Worm (Caenorhabditis elegans) whole organism, late embryonic: Measurements from ENCODE around the gene F15A8.1.

Experiments used
- C08G9.2 ChIP-seq: sonication (generic microtip); optimal IDR thresholded peaks from 2 replicates; lab custom pipeline; 2016; ENCODE audit warnings: mild to moderate bottlenecking, missing genetic modification characterization, moderate library complexity, missing compliant biosample characterization
- C38D4.7 ChIP-seq: fragments of 200-800 bp; sonication (Bioruptor generic); optimal IDR thresholded peaks from 2 replicates; lab custom pipeline; 2018; ENCODE audit warnings: mild to moderate bottlenecking, missing genetic modification characterization, moderate library complexity, missing compliant biosample characterization
- F13H6.1 ChIP-seq: sonication (generic microtip); optimal IDR thresholded peaks from 2 replicates; lab custom pipeline; 2016; ENCODE audit warnings: missing genetic modification characterization, missing compliant biosample characterization
- K02D7.2 ChIP-seq: sonication (generic microtip); optimal IDR thresholded peaks from 2 replicates; lab custom pipeline; 2017; ENCODE audit warnings: mild to moderate bottlenecking, missing genetic modification characterization, missing compliant biosample characterization
- Y22D7AL.16 ChIP-seq: sonication (generic microtip); optimal IDR thresholded peaks from 2 replicates; lab custom pipeline; 2016; ENCODE audit warnings: missing genetic modification characterization, missing compliant biosample characterization
- ahr-1 ChIP-seq: sonication (generic microtip); optimal IDR thresholded peaks from 2 replicates; lab custom pipeline; 2016; ENCODE audit warnings: missing genetic modification characterization, missing compliant biosample characterization
- ceh-14 ChIP-seq: sonication (generic microtip); optimal IDR thresholded peaks from 2 replicates; lab custom pipeline; 2016; ENCODE audit warnings: missing genotype, missing genetic modification characterization, missing compliant biosample characterization
- ceh-22 ChIP-seq: sonication (generic microtip); optimal IDR thresholded peaks from 2 replicates; lab custom pipeline; 2017; ENCODE audit warnings: missing biosample characterization, missing genetic modification characterization
- ceh-34 ChIP-seq: sonication (generic microtip); optimal IDR thresholded peaks from 2 replicates; lab custom pipeline; 2016; ENCODE audit warnings: mild to moderate bottlenecking, missing genetic modification characterization, missing compliant biosample characterization
- ceh-45 ChIP-seq: fragments of 200-800 bp; sonication (Bioruptor generic); IDR thresholded peaks from 2 replicates; pipeline ENCODE4 v1.3.6; 2022; ENCODE audit warnings: missing genetic modification reagents, missing genetic modification characterization, missing compliant biosample characterization
- ceh-48 ChIP-seq: sonication (generic microtip); optimal IDR thresholded peaks from 2 replicates; lab custom pipeline; 2016; ENCODE audit warnings: missing genetic modification characterization, inconsistent platforms, missing compliant biosample characterization
- che-1 ChIP-seq: sonication (generic microtip); optimal IDR thresholded peaks from 2 replicates; lab custom pipeline; 2016; ENCODE audit warnings: mild to moderate bottlenecking, missing genetic modification characterization, missing compliant biosample characterization
- dmd-4 ChIP-seq: sonication (generic microtip); optimal IDR thresholded peaks from 2 replicates; lab custom pipeline; 2016; ENCODE audit warnings: borderline replicate concordance, missing genetic modification characterization, missing compliant biosample characterization
- dve-1 ChIP-seq: sonication (generic microtip); optimal IDR thresholded peaks from 2 replicates; lab custom pipeline; 2017; ENCODE audit warnings: antibody characterized with exemption, mild to moderate bottlenecking, missing genetic modification characterization, missing compliant biosample characterization
- elt-4 ChIP-seq: sonication (generic microtip); optimal IDR thresholded peaks from 2 replicates; lab custom pipeline; 2016; ENCODE audit warnings: missing genetic modification characterization, missing compliant biosample characterization
- eyg-1 ChIP-seq: sonication (generic microtip); optimal IDR thresholded peaks from 2 replicates; lab custom pipeline; 2016; ENCODE audit warnings: missing genotype, missing genetic modification characterization, missing compliant biosample characterization
- fax-1 ChIP-seq: sonication (generic microtip); optimal IDR thresholded peaks from 2 replicates; lab custom pipeline; 2016; ENCODE audit warnings: missing genotype, missing genetic modification characterization, missing compliant biosample characterization
- fkh-10 ChIP-seq: fragments of 150-350 bp; optimal IDR thresholded peaks from 2 replicates; lab custom pipeline; 2014; ENCODE audit warnings: missing biosample characterization, missing genetic modification reagents, missing genetic modification characterization
- fkh-6 ChIP-seq: sonication (generic microtip); optimal IDR thresholded peaks from 2 replicates; lab custom pipeline; 2016; ENCODE audit warnings: missing genetic modification characterization, missing compliant biosample characterization
- gmeb-2 ChIP-seq: sonication (generic microtip); optimal IDR thresholded peaks from 2 replicates; lab custom pipeline; 2016; ENCODE audit warnings: missing genetic modification characterization, inconsistent platforms, missing compliant biosample characterization
- hlh-13 ChIP-seq: fragments of 200-800 bp; sonication (Bioruptor generic); optimal IDR thresholded peaks from 2 replicates; lab custom pipeline; 2018; ENCODE audit warnings: mild to moderate bottlenecking, missing genetic modification characterization, missing compliant biosample characterization
- hlh-15 ChIP-seq: sonication (generic microtip); optimal IDR thresholded peaks from 2 replicates; lab custom pipeline; 2016; ENCODE audit warnings: missing genetic modification characterization, missing compliant biosample characterization
- madf-2 ChIP-seq: sonication (generic microtip); optimal IDR thresholded peaks from 2 replicates; lab custom pipeline; 2017; ENCODE audit warnings: missing genetic modification characterization, missing compliant biosample characterization
- nhr-11 ChIP-seq: fragments of 150-350 bp; optimal IDR thresholded peaks from 2 replicates; lab custom pipeline; 2014; ENCODE audit warnings: missing biosample characterization, missing genetic modification characterization
- nhr-232 ChIP-seq: sonication (generic microtip); optimal IDR thresholded peaks from 2 replicates; lab custom pipeline; 2016; ENCODE audit warnings: missing genetic modification characterization, missing compliant biosample characterization
- odd-2 ChIP-seq: sonication (generic microtip); optimal IDR thresholded peaks from 2 replicates; lab custom pipeline; 2017; ENCODE audit warnings: antibody characterized with exemption, mild to moderate bottlenecking, missing genetic modification characterization, missing compliant biosample characterization
- pag-3 ChIP-seq: sonication (generic microtip); optimal IDR thresholded peaks from 2 replicates; lab custom pipeline; 2016; ENCODE audit warnings: missing compliant biosample characterization, missing genetic modification characterization, borderline replicate concordance
- pat-9 ChIP-seq: fragments of 200-800 bp; sonication (Bioruptor generic); optimal IDR thresholded peaks from 2 replicates; lab custom pipeline; 2018; ENCODE audit warnings: mild to moderate bottlenecking, missing genetic modification characterization, moderate library complexity, missing compliant biosample characterization
- pax-1 ChIP-seq: fragments of 150-350 bp; optimal IDR thresholded peaks from 2 replicates; lab custom pipeline; 2014; ENCODE audit warnings: missing biosample characterization, missing genetic modification characterization
- pha-2 ChIP-seq: sonication (generic microtip); optimal IDR thresholded peaks from 2 replicates; lab custom pipeline; 2017; ENCODE audit warnings: mild to moderate bottlenecking, missing genetic modification characterization, missing compliant biosample characterization
- pqm-1 ChIP-seq: sonication (generic microtip); optimal IDR thresholded peaks from 2 replicates; lab custom pipeline; 2016; ENCODE audit warnings: missing genetic modification characterization, missing compliant biosample characterization
- rnt-1 ChIP-seq: sonication (generic microtip); optimal IDR thresholded peaks from 2 replicates; lab custom pipeline; 2016; ENCODE audit warnings: missing genetic modification characterization, missing compliant biosample characterization
- sdc-2 ChIP-seq: sonication (generic microtip); optimal IDR thresholded peaks from 2 replicates; lab custom pipeline; 2016; ENCODE audit warnings: missing genotype, missing genetic modification characterization, missing compliant biosample characterization
- tbx-2 ChIP-seq: sonication (generic microtip); optimal IDR thresholded peaks from 2 replicates; lab custom pipeline; 2016; ENCODE audit warnings: missing genetic modification characterization, missing compliant biosample characterization
- tbx-7 ChIP-seq: sonication (generic microtip); optimal IDR thresholded peaks from 2 replicates; lab custom pipeline; 2016; ENCODE audit warnings: missing genotype, missing genetic modification characterization, missing compliant biosample characterization
- ttx-3 ChIP-seq: sonication (generic microtip); optimal IDR thresholded peaks from 2 replicates; lab custom pipeline; 2016; ENCODE audit warnings: missing genetic modification reagents, missing genetic modification characterization, missing compliant biosample characterization
- unc-42 ChIP-seq: sonication (generic microtip); optimal IDR thresholded peaks from 2 replicates; lab custom pipeline; 2016; ENCODE audit warnings: missing genotype, missing genetic modification characterization, missing compliant biosample characterization
- unc-86 ChIP-seq: sonication (generic microtip); optimal IDR thresholded peaks from 2 replicates; lab custom pipeline; 2016; ENCODE audit warnings: missing genetic modification characterization, missing compliant biosample characterization
- zip-5 ChIP-seq: sonication (generic microtip); optimal IDR thresholded peaks from 2 replicates; lab custom pipeline; 2016; ENCODE audit warnings: missing genetic modification characterization, missing compliant biosample characterization
- ztf-16 ChIP-seq: sonication (generic microtip); optimal IDR thresholded peaks from 2 replicates; lab custom pipeline; 2017; ENCODE audit warnings: missing genetic modification characterization, missing compliant biosample characterization

F15A8.1 gene

DNA sequence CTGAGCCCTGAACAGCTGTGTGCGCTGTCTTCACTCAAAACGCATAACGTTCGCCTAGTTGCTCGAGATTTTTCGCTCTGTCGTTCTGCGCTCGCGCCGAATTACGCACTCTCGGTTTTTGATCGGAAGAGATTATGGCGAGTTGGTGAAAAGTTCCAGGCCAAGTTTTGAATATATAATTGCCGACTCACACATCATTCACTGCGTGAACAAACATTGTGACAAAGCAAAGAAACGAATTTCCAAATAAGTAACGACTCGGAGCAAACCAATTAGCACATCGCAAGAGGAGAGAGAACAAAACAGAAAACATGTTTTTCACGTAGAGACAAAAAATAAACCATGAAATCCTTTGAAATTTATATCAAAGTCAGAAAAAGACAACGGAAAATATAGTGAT, 5.3 kb upstream of the F15A8.1 start:
- TF ChIP-seq ceh-45 (GFP tag; lab: Robert Waterston, UW): no peak
- TF ChIP-seq tbx-2 (tag; lab: Kevin White, UChicago): no peak
- no peak for TF ChIP-seq odd-2 (tag; lab: Kevin White, UChicago)
- no peak for TF ChIP-seq hlh-15 (tag; lab: Kevin White, UChicago)
- TF ChIP-seq ahr-1: no peak
- no peak for TF ChIP-seq che-1 (tag; lab: Kevin White, UChicago)
- no peak for TF ChIP-seq fkh-10 (GFP tag; lab: Kevin White, UChicago)
- TF ChIP-seq pag-3 (tag; lab: Kevin White, UChicago): no peak
- TF ChIP-seq elt-4 (tag; lab: Kevin White, UChicago): no peak
- TF ChIP-seq nhr-232 (tag; lab: Kevin White, UChicago): no peak
- no peak for TF ChIP-seq C08G9.2 (tag; lab: Kevin White, UChicago)
- no peak for TF ChIP-seq sdc-2
- no peak for TF ChIP-seq madf-2
- no peak for TF ChIP-seq pat-9
- TF ChIP-seq ceh-34 (tag; lab: Kevin White, UChicago): no peak
- no peak for TF ChIP-seq ceh-14 (tag; lab: Kevin White, UChicago)

- TF ChIP-seq tbx-7 (tag; lab: Kevin White, UChicago) (no peak), Y22D7AL.16 (no peak), dve-1 (tag; lab: Kevin White, UChicago) (no peak), ahr-1 (no peak), nhr-232 (tag; lab: Kevin White, UChicago) (no peak), ceh-34 (tag; lab: Kevin White, UChicago) (no peak), pqm-1 (tag; lab: Kevin White, UChicago) (no peak), zip-5 (no peak), gmeb-2 (tag; lab: Kevin White, UChicago) (no peak), che-1 (tag; lab: Kevin White, UChicago) (no peak), fax-1 (tag; lab: Kevin White, UChicago) (no peak), pax-1 (tag; lab: Kevin White, UChicago) (no peak), fkh-6 (tag; lab: Kevin White, UChicago) (no peak)
These were observed 3.2 kb upstream of the F15A8.1 start, which contains the start of gene cest-26 for ce11 chrX:4437555-4437954. Gene cest-26 (minus strand): TSS chrX:4437655.

DNA sequence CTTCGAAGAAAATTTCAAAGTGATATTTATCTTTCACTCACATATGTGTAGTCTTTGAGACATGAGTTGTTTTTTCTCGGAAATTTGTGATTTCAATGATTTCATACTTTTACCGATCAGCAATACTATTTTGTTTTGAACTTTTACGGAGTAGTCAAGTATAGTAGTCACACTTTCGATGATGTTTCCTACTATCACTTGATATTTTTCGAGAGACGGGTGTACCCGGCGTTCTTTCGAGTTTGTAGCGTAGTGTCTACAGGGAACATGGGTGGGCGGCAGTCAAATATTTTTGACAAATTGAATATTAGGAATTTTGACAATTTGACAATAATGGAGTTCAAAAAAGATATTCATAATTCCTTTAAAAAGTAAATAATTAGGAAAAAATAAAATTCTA, 1.9 kb upstream of the F15A8.1 start:
- TF ChIP-seq unc-86 (tag; lab: Kevin White, UChicago): no peak
- TF ChIP-seq ceh-22 (tag; lab: Kevin White, UChicago): no peak
- no peak for TF ChIP-seq F13H6.1 (tag; lab: Kevin White, UChicago)
- no peak for TF ChIP-seq eyg-1 (tag; lab: Kevin White, UChicago)
- no peak for TF ChIP-seq ahr-1
- TF ChIP-seq rnt-1 (tag; lab: Kevin White, UChicago): no peak
- TF ChIP-seq elt-4 (tag; lab: Kevin White, UChicago): no peak
- no peak for TF ChIP-seq ceh-48 (tag; lab: Kevin White, UChicago)
- no peak for TF ChIP-seq C38D4.7
- no peak for TF ChIP-seq ceh-45 (GFP tag; lab: Robert Waterston, UW)
- no peak for TF ChIP-seq unc-42 (tag; lab: Kevin White, UChicago)
- no peak for TF ChIP-seq ztf-16 (tag; lab: Kevin White, UChicago)
- no peak for TF ChIP-seq hlh-13 (GFP tag; lab: Kevin White, UChicago)
- no peak for TF ChIP-seq ttx-3 (tag; lab: Kevin White, UChicago)
- TF ChIP-seq pha-2 (tag; lab: Kevin White, UChicago): no peak
- no peak for TF ChIP-seq K02D7.2 (tag; lab: Kevin White, UChicago)
- no peak for TF ChIP-seq dmd-4 (tag; lab: Kevin White, UChicago)
- no peak for TF ChIP-seq nhr-11 (tag; lab: Kevin White, UChicago)
